Fruit fly (Drosophila melanogaster): ENCODE measurements around the gene NimC1.

The NimC1 gene

dm6 chr2L:13955775-13956174 is 20.8 kb downstream of the NimC1 start:
- TF ChIP-seq Abd-B (GFP tag; optimal IDR thresholded peaks at IDR 0.05) (no peak), sage (GFP tag; optimal IDR thresholded peaks at IDR 0.05) (peak; percentile 88), HLH106 (tag; optimal IDR thresholded peaks at IDR 0.05) (peak; percentile 98), h (GFP tag; optimal IDR thresholded peaks at IDR 0.05) (peak; percentile 95), ey (GFP tag; optimal IDR thresholded peaks at IDR 0.05) (peak; percentile 98), Rel (GFP tag; optimal IDR thresholded peaks at IDR 0.05) (peak; percentile 74), Rel (tag; optimal IDR thresholded peaks at IDR 0.05) (peak; percentile 72), pan (optimal IDR thresholded peaks at IDR 0.05) (peak; percentile 58), Jra (GFP tag; optimal IDR thresholded peaks at IDR 0.05) (peak; percentile 95), jim (GFP tag; optimal IDR thresholded peaks at IDR 0.05) (no peak), Hr78 (GFP tag; optimal IDR thresholded peaks at IDR 0.05) (no peak), brk (GFP tag; optimal IDR thresholded peaks at IDR 0.05) (peak; percentile 95), N (GFP tag; optimal IDR thresholded peaks at IDR 0.05) (no peak), CrebA (GFP tag; optimal IDR thresholded peaks at IDR 0.05; ENCODE audit: borderline replicate concordance) (peak; percentile 78), psq (GFP tag; optimal IDR thresholded peaks at IDR 0.05) (peak; percentile 93), Dfd (GFP tag; optimal IDR thresholded peaks at IDR 0.05) (no peak), GATAd (GFP tag; optimal IDR thresholded peaks at IDR 0.05) (peak; percentile 87), Vsx2 (GFP tag; optimal IDR thresholded peaks at IDR 0.05; ENCODE audit: partially characterized antibody) (no peak), sv (GFP tag; optimal IDR thresholded peaks at IDR 0.05) (no peak), fru (GFP tag; optimal IDR thresholded peaks at IDR 0.05) (peak; percentile 97), CG32264 (GFP tag; optimal IDR thresholded peaks at IDR 0.05) (peak; percentile 84), Sp1 (GFP tag; optimal IDR thresholded peaks at IDR 0.05) (peak; percentile 96), OdsH (GFP tag; optimal IDR thresholded peaks at IDR 0.05) (peak; percentile 97), dl (GFP tag; optimal IDR thresholded peaks at IDR 0.05; ENCODE audit: insufficient read depth in 1 of 2, partially characterized antibody in 2 of 2) (no peak), woc (GFP tag; optimal IDR thresholded peaks at IDR 0.05) (peak; percentile 95), br (GFP tag; optimal IDR thresholded peaks at IDR 0.05) (peak; percentile 97), Myc (optimal IDR thresholded peaks at IDR 0.05) (no peak), usp (GFP tag; optimal IDR thresholded peaks at IDR 0.05) (no peak), dsf (GFP tag; optimal IDR thresholded peaks at IDR 0.05; ENCODE audit: borderline replicate concordance) (peak; percentile 88), Mio (GFP tag; optimal IDR thresholded peaks at IDR 0.05) (peak; percentile 72), CG9705 (GFP tag; optimal IDR thresholded peaks at IDR 0.05) (peak; percentile 72), lola (GFP tag; optimal IDR thresholded peaks at IDR 0.05) (no peak), rgr (GFP tag; optimal IDR thresholded peaks at IDR 0.05) (peak; percentile 96), Hnf4 (GFP tag; optimal IDR thresholded peaks at IDR 0.05) (peak; percentile 97), Hr83 (GFP tag; optimal IDR thresholded peaks at IDR 0.05; ENCODE audit: poor library complexity, severe bottlenecking) (no peak), dmrt93B (GFP tag; optimal IDR thresholded peaks at IDR 0.05) (peak; percentile 95), tai (GFP tag; optimal IDR thresholded peaks at IDR 0.05) (peak; percentile 96), Dif (GFP tag; optimal IDR thresholded peaks at IDR 0.05; ENCODE audit: partially characterized antibody) (peak; percentile 29), foxo (GFP tag; optimal IDR thresholded peaks at IDR 0.05) (peak; percentile 29 to 97)

- no peak for TF ChIP-seq Dif (GFP tag; optimal IDR thresholded peaks at IDR 0.05; ENCODE audit: partially characterized antibody)
- no peak for TF ChIP-seq GATAd (GFP tag; optimal IDR thresholded peaks at IDR 0.05)
- TF ChIP-seq Hnf4 (GFP tag; optimal IDR thresholded peaks at IDR 0.05) = no peak
- no peak for TF ChIP-seq Vsx2 (GFP tag; optimal IDR thresholded peaks at IDR 0.05; ENCODE audit: partially characterized antibody)
- no peak for TF ChIP-seq pan (optimal IDR thresholded peaks at IDR 0.05)
- no peak for TF ChIP-seq sv (GFP tag; optimal IDR thresholded peaks at IDR 0.05)
- no peak for TF ChIP-seq CG9705 (GFP tag; optimal IDR thresholded peaks at IDR 0.05)
- TF ChIP-seq brk (GFP tag; optimal IDR thresholded peaks at IDR 0.05) = no peak
- no peak for TF ChIP-seq woc (GFP tag; optimal IDR thresholded peaks at IDR 0.05)
- TF ChIP-seq ey (GFP tag; optimal IDR thresholded peaks at IDR 0.05) = no peak
- no peak for TF ChIP-seq Abd-B (GFP tag; optimal IDR thresholded peaks at IDR 0.05)
- TF ChIP-seq dmrt93B (GFP tag; optimal IDR thresholded peaks at IDR 0.05) = no peak
- no peak for TF ChIP-seq fru (GFP tag; optimal IDR thresholded peaks at IDR 0.05)
- TF ChIP-seq N (GFP tag; optimal IDR thresholded peaks at IDR 0.05) = no peak
- no peak for TF ChIP-seq CrebA (GFP tag; optimal IDR thresholded peaks at IDR 0.05; ENCODE audit: borderline replicate concordance)
- no peak for TF ChIP-seq br (GFP tag; optimal IDR thresholded peaks at IDR 0.05)
- TF ChIP-seq lola (GFP tag; optimal IDR thresholded peaks at IDR 0.05) = no peak
- TF ChIP-seq usp (GFP tag; optimal IDR thresholded peaks at IDR 0.05) = no peak
- TF ChIP-seq h (GFP tag; optimal IDR thresholded peaks at IDR 0.05) = no peak
Measured at dm6 chr2L:13949789-13950188, 26.8 kb downstream of the NimC1 start.
